Worm (Caenorhabditis elegans) whole organism, midembryonic: ENCODE measurements around the gene Y53G8AM.7.

Experiments
- T22C8.4 ChIP-seq: fragments of 200-800 bp; sonication (Bioruptor generic); IDR thresholded peaks from 2 replicates; pipeline ENCODE4 v1.3.6; 2022; ENCODE audit warnings: missing genetic modification characterization, missing compliant biosample characterization
- cog-1 ChIP-seq: sonication (generic microtip); optimal IDR thresholded peaks from 2 replicates; lab custom pipeline; 2016; ENCODE audit warnings: missing genetic modification characterization, missing compliant biosample characterization
- flt-1 ChIP-seq: fragments of 200-800 bp; sonication (Bioruptor generic); IDR thresholded peaks from 2 replicates; pipeline ENCODE4 v1.3.6; 2022; ENCODE audit warnings: missing genetic modification characterization, missing compliant biosample characterization
- klf-2 ChIP-seq: fragments of 200-800 bp; sonication (Bioruptor generic); conservative IDR thresholded peaks from 2 replicates; pipeline ENCODE4 v1.3.6; 2022; ENCODE audit warnings: missing genetic modification reagents, missing genetic modification characterization, missing compliant biosample characterization
- med-1 ChIP-seq: sonication (generic microtip); optimal IDR thresholded peaks from 2 replicates; lab custom pipeline; 2017; ENCODE audit warnings: missing genetic modification characterization, mild to moderate bottlenecking, missing compliant biosample characterization, antibody characterized with exemption, missing genetic modification reagents; ENCODE audit not compliant: insufficient read depth
- tab-1 ChIP-seq: fragments of 200-800 bp; sonication (Bioruptor generic); IDR thresholded peaks from 2 replicates; pipeline ENCODE4 v1.3.6; 2022; ENCODE audit warnings: missing genetic modification characterization, missing compliant biosample characterization
- ztf-23 ChIP-seq: fragments of 200-800 bp; sonication (Bioruptor generic); IDR thresholded peaks from 2 replicates; pipeline ENCODE4 v1.3.6; 2022; ENCODE audit warnings: missing genetic modification reagents, missing genetic modification characterization, missing compliant biosample characterization
- ztf-29 ChIP-seq: fragments of 200-800 bp; sonication (Bioruptor generic); IDR thresholded peaks from 2 replicates; pipeline ENCODE4 v1.3.6; 2022; ENCODE audit warnings: missing genetic modification reagents, missing genetic modification characterization, missing compliant biosample characterization

- TF ChIP-seq tab-1 (GFP tag; lab: Robert Waterston, UW) = no peak
- no peak for TF ChIP-seq flt-1
- TF ChIP-seq med-1 = no peak
- no peak for TF ChIP-seq ztf-29 (GFP tag; lab: Robert Waterston, UW)
- TF ChIP-seq ztf-23 (GFP tag; lab: Robert Waterston, UW) = no peak
- TF ChIP-seq klf-2 (GFP tag; lab: Robert Waterston, UW) = no peak
- no peak for TF ChIP-seq cog-1 (tag; lab: Kevin White, UChicago)
- TF ChIP-seq T22C8.4 = no peak
Observed at ce11 chrIII:3219050-3219449, 47.5 kb downstream of the Y53G8AM.7 start, which contains the start of gene frm-8.
